Worm (Caenorhabditis elegans): Measurements from ENCODE around the gene Y11D7A.5.

DNA sequence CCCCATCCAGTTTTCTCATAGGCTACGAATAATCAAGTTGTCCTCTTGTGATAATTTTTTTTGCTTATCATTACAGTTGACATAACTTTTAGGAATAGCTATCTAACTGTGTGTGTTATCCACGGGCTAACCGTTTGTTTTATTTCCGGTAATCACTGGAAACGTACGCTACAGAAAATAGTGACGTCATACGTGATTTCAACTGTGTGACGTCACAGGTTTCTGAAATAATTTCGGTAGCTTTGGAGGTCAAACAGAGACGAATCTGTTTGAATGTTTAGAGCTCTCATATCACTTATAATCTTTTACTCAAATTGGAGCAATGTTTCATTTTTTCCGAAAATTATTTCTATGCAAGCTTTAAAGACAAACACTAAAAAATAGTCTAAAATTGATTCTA is 11.5 kb upstream of the Y11D7A.5 start:
- TF ChIP-seq ztf-29 (GFP tag; IDR thresholded peaks at IDR 0.05), result no peak
- no peak for TF ChIP-seq klf-2 (GFP tag; conservative IDR thresholded peaks at IDR 0.05)
- no peak for TF ChIP-seq ref-1 (GFP tag; conservative IDR thresholded peaks at IDR 0.05)
- no peak for TF ChIP-seq tab-1 (GFP tag; IDR thresholded peaks at IDR 0.05)
- no peak for TF ChIP-seq ztf-23 (GFP tag; IDR thresholded peaks at IDR 0.05)
